Fruit fly (Drosophila melanogaster) whole organism, embryonic: ENCODE results near the gene Semp1.
A peak's percentile ranks its signal among the peaks of the same experiment; 100 is the strongest.
"Not testable (repeated sequence)": the region's sequence is repeated elsewhere in the genome, so short reads cannot be mapped to it uniquely, and the experiment has no call there.

Experiments used
- Atf3 ChIP-seq: fragments of 200-800 bp; sonication (Bioruptor generic); optimal IDR thresholded peaks from 3 replicates; lab custom pipeline; 2016; ENCODE audit warnings: missing biosample characterization, missing genetic modification characterization
- BtbVII ChIP-seq: fragments of 200-800 bp; sonication (Bioruptor generic); optimal IDR thresholded peaks from 3 replicates; lab custom pipeline; 2017; ENCODE audit warnings: missing biosample characterization, mild to moderate bottlenecking, missing genetic modification characterization
- CG10654 ChIP-seq: fragments of 200-800 bp; sonication (Bioruptor generic); optimal IDR thresholded peaks from 2 replicates; lab custom pipeline; 2016; ENCODE audit warnings: missing biosample characterization, missing genetic modification characterization
- CG10959 ChIP-seq: fragments of 200-800 bp; sonication (Bioruptor generic); IDR thresholded peaks from 2 replicates; pipeline ENCODE4 v1.3.6; 2022; ENCODE audit warnings: missing biosample characterization, missing genetic modification characterization
- CG12744 ChIP-seq: fragments of 200-800 bp; sonication (Bioruptor generic); optimal IDR thresholded peaks from 2 replicates; lab custom pipeline; 2016; ENCODE audit warnings: missing biosample characterization, missing genetic modification characterization
- CG12942 ChIP-seq: fragments of 200-800 bp; sonication (Bioruptor generic); optimal IDR thresholded peaks from 3 replicates; lab custom pipeline; 2016; ENCODE audit warnings: missing biosample characterization, missing genetic modification characterization
- CG13287 ChIP-seq: fragments of 200-800 bp; sonication (Bioruptor generic); IDR thresholded peaks from 2 replicates; pipeline ENCODE4 v1.3.6; 2022; ENCODE audit warnings: missing biosample characterization, missing genetic modification characterization; ENCODE audit not compliant: partially characterized antibody
- CG14014 ChIP-seq: fragments of 200-800 bp; sonication (Bioruptor generic); IDR thresholded peaks from 2 replicates; pipeline ENCODE4 v1.3.6; 2022; ENCODE audit warnings: missing biosample characterization, missing genetic modification characterization
- CG17359 ChIP-seq: fragments of 200-800 bp; sonication (Bioruptor generic); optimal IDR thresholded peaks from 3 replicates; lab custom pipeline; 2018; ENCODE audit warnings: missing biosample characterization, mild to moderate bottlenecking, missing genetic modification characterization, moderate library complexity
- CG30403 ChIP-seq: fragments of 200-800 bp; sonication (Bioruptor generic); optimal IDR thresholded peaks from 3 replicates; lab custom pipeline; 2016; ENCODE audit warnings: missing biosample characterization, missing genetic modification characterization
- CG31441 ChIP-seq: fragments of 200-800 bp; sonication (Bioruptor generic); IDR thresholded peaks from 2 replicates; pipeline ENCODE4 v1.3.6; 2022; ENCODE audit warnings: missing biosample characterization, missing genetic modification characterization
- CG3726 ChIP-seq: fragments of 200-800 bp; sonication (Bioruptor generic); IDR thresholded peaks from 3 replicates; pipeline ENCODE4, ENCODE4 v1.3.6; 2022; ENCODE audit warnings: missing biosample characterization, missing genetic modification characterization
- CG3995 ChIP-seq: fragments of 200-800 bp; sonication (Bioruptor generic); optimal IDR thresholded peaks from 3 replicates; lab custom pipeline; 2016; ENCODE audit warnings: missing biosample characterization, missing genetic modification characterization
- CG4424 ChIP-seq: fragments of 200-800 bp; sonication (Bioruptor generic); optimal IDR thresholded peaks from 3 replicates; lab custom pipeline; 2016; ENCODE audit warnings: missing biosample characterization, missing genetic modification characterization
- CG5245 ChIP-seq: fragments of 200-800 bp; sonication (Bioruptor generic); optimal IDR thresholded peaks from 3 replicates; lab custom pipeline; 2016; ENCODE audit warnings: missing biosample characterization, missing genetic modification characterization
- CG6689 ChIP-seq: fragments of 200-800 bp; sonication (Bioruptor generic); IDR thresholded peaks from 2 replicates; pipeline ENCODE4 v1.3.6; 2022; ENCODE audit warnings: missing biosample characterization, missing genetic modification characterization
- CG7372 ChIP-seq: fragments of 200-800 bp; sonication (Bioruptor generic); IDR thresholded peaks from 2 replicates; pipeline ENCODE4 v1.3.6; 2022; ENCODE audit warnings: missing biosample characterization, missing genetic modification characterization
- CG8944 ChIP-seq: fragments of 200-800 bp; sonication (Bioruptor generic); optimal IDR thresholded peaks from 3 replicates; lab custom pipeline; 2016; ENCODE audit warnings: missing biosample characterization, missing genetic modification characterization
- CG9609 ChIP-seq: fragments of 200-800 bp; sonication (Bioruptor generic); optimal IDR thresholded peaks from 3 replicates; lab custom pipeline; 2016; ENCODE audit warnings: missing biosample characterization, missing genetic modification characterization
- CTCF ChIP-seq: fragments of 200-800 bp; sonication (Bioruptor generic); optimal IDR thresholded peaks from 2 replicates; lab custom pipeline; 2017; ENCODE audit warnings: missing biosample characterization, mild to moderate bottlenecking, missing genetic modification characterization, moderate library complexity
- Chrac-16 ChIP-seq: fragments of 200-800 bp; sonication (Bioruptor generic); optimal IDR thresholded peaks from 3 replicates; lab custom pipeline; 2016; ENCODE audit warnings: missing biosample characterization, missing genetic modification characterization
- Dip2 ChIP-seq: fragments of 200-800 bp; sonication (Bioruptor generic); IDR thresholded peaks from 2 replicates; pipeline ENCODE4 v1.3.6; 2022; ENCODE audit warnings: missing biosample characterization, missing genetic modification characterization
- HmgZ ChIP-seq: fragments of 200-800 bp; sonication (Bioruptor generic); optimal IDR thresholded peaks from 2 replicates; lab custom pipeline; 2018; ENCODE audit warnings: missing biosample characterization, mild to moderate bottlenecking, missing genetic modification characterization
- Lhr ChIP-seq: fragments of 200-800 bp; sonication (Bioruptor generic); optimal IDR thresholded peaks from 3 replicates; lab custom pipeline; 2017; ENCODE audit warnings: mild to moderate bottlenecking, missing biosample characterization, missing genetic modification reagents, missing genetic modification characterization
- Ravus ChIP-seq: fragments of 200-800 bp; sonication (Bioruptor generic); IDR thresholded peaks from 2 replicates; pipeline ENCODE4 v1.3.6; 2022; ENCODE audit warnings: missing biosample characterization, missing genetic modification characterization
- Taf1 ChIP-seq: fragments of 200-800 bp; sonication (Bioruptor generic); IDR thresholded peaks from 2 replicates; pipeline ENCODE4 v1.3.6; 2022; ENCODE audit warnings: missing biosample characterization, missing genetic modification characterization
- abd-A ChIP-seq: fragments of 200-800 bp; sonication (Bioruptor generic); optimal IDR thresholded peaks from 3 replicates; lab custom pipeline; 2019; ENCODE audit warnings: missing biosample characterization, mild to moderate bottlenecking, missing genetic modification characterization, moderate library complexity
- bab2 ChIP-seq: fragments of 200-800 bp; sonication (Bioruptor generic); optimal IDR thresholded peaks from 2 replicates; lab custom pipeline; 2016; ENCODE audit warnings: missing biosample characterization, missing genetic modification characterization
- chif ChIP-seq, 2 experiments: fragments of 200-800 bp; sonication (Bioruptor generic); optimal IDR thresholded peaks; 3 replicates each; lab custom pipeline; 2016; ENCODE audit warnings: missing biosample characterization in 2 of 2, missing genetic modification characterization in 2 of 2
- chinmo ChIP-seq: fragments of 200-800 bp; sonication (Bioruptor generic); IDR thresholded peaks from 4 replicates; pipeline ENCODE4 v1.3.6; 2022; ENCODE audit warnings: missing biosample characterization, missing genetic modification characterization; ENCODE audit not compliant: partially characterized antibody
- en ChIP-seq: fragments of 200-800 bp; sonication (Bioruptor generic); optimal IDR thresholded peaks from 2 replicates; lab custom pipeline; 2016; ENCODE audit warnings: missing biosample characterization, missing genetic modification characterization
- fru ChIP-seq: fragments of >200 bp; optimal IDR thresholded peaks from 2 replicates; lab custom pipeline; 2017
- ken ChIP-seq: fragments of 200-800 bp; sonication (Bioruptor generic); IDR thresholded peaks from 3 replicates; pipeline ENCODE4 v1.3.6; 2022; ENCODE audit warnings: missing biosample characterization, missing genetic modification characterization
- mam ChIP-seq: fragments of 200-800 bp; sonication (Bioruptor generic); optimal IDR thresholded peaks from 3 replicates; lab custom pipeline; 2016; ENCODE audit warnings: missing biosample characterization, missing genetic modification characterization
- mirr ChIP-seq: fragments of 200-800 bp; sonication (Bioruptor generic); optimal IDR thresholded peaks from 3 replicates; lab custom pipeline; 2018; ENCODE audit warnings: missing biosample characterization, mild to moderate bottlenecking, missing genetic modification characterization
- nmo ChIP-seq: fragments of 200-800 bp; sonication (Bioruptor generic); optimal IDR thresholded peaks from 2 replicates; lab custom pipeline; 2018; ENCODE audit warnings: missing biosample characterization, mild to moderate bottlenecking, missing genetic modification characterization, moderate library complexity
- ranshi ChIP-seq: fragments of 200-800 bp; sonication (Bioruptor generic); IDR thresholded peaks from 2 replicates; pipeline ENCODE4 v1.3.6; 2022; ENCODE audit warnings: missing biosample characterization, missing genetic modification characterization
- ro ChIP-seq: fragments of 200-800 bp; sonication (Bioruptor generic); IDR thresholded peaks from 2 replicates; pipeline ENCODE4 v1.3.6; 2022; ENCODE audit warnings: missing biosample characterization, missing genetic modification characterization
- sens ChIP-seq: fragments of 200-800 bp; sonication (Bioruptor generic); peaks from one replicate; lab custom pipeline; 2016; ENCODE audit warnings: missing biosample characterization, missing genetic modification characterization
- sqz ChIP-seq: fragments of 200-800 bp; sonication (Bioruptor generic); optimal IDR thresholded peaks from 3 replicates; lab custom pipeline; 2018; ENCODE audit warnings: missing biosample characterization, mild to moderate bottlenecking, missing genetic modification characterization
- stwl ChIP-seq: fragments of 200-800 bp; sonication (Bioruptor generic); optimal IDR thresholded peaks from 3 replicates; lab custom pipeline; 2018; ENCODE audit warnings: missing biosample characterization, mild to moderate bottlenecking, missing genetic modification characterization, moderate library complexity
- trh ChIP-seq: fragments of 200-800 bp; sonication (Bioruptor generic); optimal IDR thresholded peaks from 2 replicates; lab custom pipeline; 2016; ENCODE audit warnings: missing biosample characterization, missing genetic modification characterization
- unpg ChIP-seq: fragments of 200-800 bp; sonication (Bioruptor generic); optimal IDR thresholded peaks from 3 replicates; lab custom pipeline; 2018; ENCODE audit warnings: missing biosample characterization, mild to moderate bottlenecking, missing genetic modification characterization, moderate library complexity
- z ChIP-seq: fragments of 200-800 bp; sonication (Bioruptor generic); IDR thresholded peaks from 3 replicates; pipeline ENCODE4 v1.3.6; 2022; ENCODE audit warnings: missing biosample characterization, missing genetic modification characterization

Gene Semp1

dm6 chr2L:15613285-15613912 lies at the start of gene Semp1:
Gene Semp1, minus strand, starts transcription at chr2L:15613335.
- TF ChIP-seq abd-A (no peak), stwl (tag; lab: Kevin White, UChicago) (peak; percentile 5), CG3995 (GFP tag; lab: Kevin White, UChicago) (peak; percentile 95)

- TF ChIP-seq nmo; Atf3 (GFP tag; lab: Kevin White, UChicago); trh (GFP tag; lab: Kevin White, UChicago): not testable (repeated sequence)
Measured at dm6 chr2L:15660741-15661140, 47.6 kb upstream of the Semp1 start, which contains the start of gene CG18477. Gene CG18477, plus strand, starts transcription at chr2L:15661041.

- TF ChIP-seq CG31441 (GFP tag; lab: Robert Waterston, UW); ranshi; CG17359 (tag; lab: Kevin White, UChicago): not testable (repeated sequence)
- TF ChIP-seq, all 482 proteins: peak for 0; not testable (repeated sequence) for 482
Measured at dm6 chr2L:15659374-15659773, 46.2 kb upstream of the Semp1 start, which contains the start of gene CG44141. Gene CG44141, minus strand, starts transcription at chr2L:15659474.

dm6 chr2L:15643791-15644190 lies 30.7 kb upstream of the Semp1 start:
- TF ChIP-seq z (GFP tag; lab: Robert Waterston, UW) (no peak), CTCF (GFP tag; lab: Kevin White, UChicago) (peak; percentile 97), CG8944 (GFP tag; lab: Kevin White, UChicago) (peak; percentile 24), Ravus (GFP tag; lab: Robert Waterston, UW) (no peak), sqz (no peak), CG6689 (no peak), CG4424 (GFP tag; lab: Kevin White, UChicago) (peak; percentile 6), CG12744 (GFP tag; lab: Kevin White, UChicago) (no peak), mam (GFP tag; lab: Kevin White, UChicago) (peak; percentile 9), sens (peak; percentile 64), ro (no peak), CG3726 (0 out of 3 replicates have a peak, but pooled peaks have one; percentile 29), CG9609 (GFP tag; lab: Kevin White, UChicago) (peak; percentile 5), CG5245 (GFP tag; lab: Kevin White, UChicago) (peak; percentile 20), en (GFP tag; lab: Kevin White, UChicago) (peak; percentile 23), chif (GFP tag; optimal IDR thresholded peaks at IDR 0.05; lab: Kevin White, UChicago) (peak in 1 of 2 experiments; percentile 8), bab2 (GFP tag; lab: Kevin White, UChicago) (peak; percentile 13), Taf1 (GFP tag; lab: Robert Waterston, UW) (0 out of 2 replicates have a peak, but pooled peaks have one; percentile 13), mirr (GFP tag; lab: Kevin White, UChicago) (no peak), fru (lab: Kevin White, UChicago) (no peak), Lhr (GFP tag; lab: Kevin White, UChicago) (peak; percentile 15), CG12942 (GFP tag; lab: Kevin White, UChicago) (peak; percentile 10), CG14014 (GFP tag; lab: Robert Waterston, UW) (no peak), CG10654 (peak; percentile 10), Dip2 (GFP tag; lab: Robert Waterston, UW) (peak; percentile 90), ken (GFP tag; lab: Robert Waterston, UW) (no peak), CG10959 (GFP tag; lab: Robert Waterston, UW) (0 out of 2 replicates have a peak, but pooled peaks have one; percentile 13), Chrac-16 (GFP tag; lab: Kevin White, UChicago) (peak; percentile 21), chinmo (0 out of 4 replicates have a peak, but pooled peaks have one; percentile 45), CG13287 (GFP tag; lab: Robert Waterston, UW) (peak; percentile 41; the same call in 1 of the 2 replicates), unpg (GFP tag; lab: Kevin White, UChicago) (no peak), BtbVII (GFP tag; lab: Kevin White, UChicago) (no peak), CG7372 (GFP tag; lab: Robert Waterston, UW) (0 out of 2 replicates have a peak, but pooled peaks have one; percentile 18), CG30403 (GFP tag; lab: Kevin White, UChicago) (peak; percentile 31), HmgZ (tag; lab: Kevin White, UChicago) (no peak), stwl (tag; lab: Kevin White, UChicago) (peak; percentile 64)
